Worm (Caenorhabditis elegans) whole organism, L4/young adult: ENCODE data around the gene F57B1.1.

ENCODE experiments used
- dao-5 ChIP-seq: sonication (generic microtip); optimal IDR thresholded peaks from 2 replicates; lab custom pipeline; 2016; ENCODE audit warnings: missing genotype, missing genetic modification characterization, moderate library complexity, missing compliant biosample characterization
- him-1 ChIP-seq: sonication (generic microtip); optimal IDR thresholded peaks from 2 replicates; lab custom pipeline; 2016; ENCODE audit warnings: missing genotype, missing genetic modification reagents, missing genetic modification characterization, missing compliant biosample characterization

- TF ChIP-seq him-1 (no peak), dao-5 (tag; lab: Kevin White, UChicago) (no peak)
Measured at ce11 chrV:13202127-13202610, 6.7 kb upstream of the F57B1.1 start, which contains the start of the genes col-159 and col-160.
